Fruit fly (Drosophila melanogaster) whole organism, pupa: Measurements from ENCODE around the gene KLHL18.

ENCODE experiments used
- CG13204 ChIP-seq: fragments of 200-800 bp; sonication (Bioruptor generic); optimal IDR thresholded peaks from 2 replicates; lab custom pipeline; 2018; ENCODE audit warnings: missing biosample characterization, mild to moderate bottlenecking, missing genetic modification characterization, moderate library complexity
- CG32121 ChIP-seq: fragments of 200-800 bp; sonication (Bioruptor generic); IDR thresholded peaks from 2 replicates; pipeline ENCODE4 v1.3.6; 2022; ENCODE audit warnings: missing biosample characterization, missing genetic modification characterization
- CG8301 ChIP-seq: fragments of 200-800 bp; sonication (Bioruptor generic); optimal IDR thresholded peaks from 2 replicates; lab custom pipeline; 2018; ENCODE audit warnings: missing biosample characterization, mild to moderate bottlenecking, missing genetic modification characterization
- D1 ChIP-seq: fragments of 200-800 bp; sonication (Bioruptor generic); optimal IDR thresholded peaks from 2 replicates; lab custom pipeline; 2018; ENCODE audit warnings: missing biosample characterization, mild to moderate bottlenecking, missing genetic modification characterization, moderate library complexity
- Ets98B ChIP-seq: fragments of 200-800 bp; sonication (Bioruptor generic); IDR thresholded peaks from 2 replicates; pipeline ENCODE4 v1.3.6; 2022; ENCODE audit warnings: missing biosample characterization, missing genetic modification characterization
- Snoo ChIP-seq: fragments of 200-800 bp; sonication (Bioruptor generic); optimal IDR thresholded peaks from 3 replicates; lab custom pipeline; 2017; ENCODE audit warnings: missing biosample characterization, mild to moderate bottlenecking, missing genetic modification characterization, inconsistent platforms
- fd96Ca ChIP-seq: fragments of 200-800 bp; sonication (Bioruptor generic); IDR thresholded peaks from 3 replicates; pipeline ENCODE4 v1.3.6; 2022; ENCODE audit warnings: missing biosample characterization, missing genetic modification characterization
- gl ChIP-seq: fragments of 200-800 bp; sonication (Bioruptor generic); optimal IDR thresholded peaks from 2 replicates; lab custom pipeline; 2018; ENCODE audit warnings: missing biosample characterization, mild to moderate bottlenecking, missing genetic modification characterization

DNA sequence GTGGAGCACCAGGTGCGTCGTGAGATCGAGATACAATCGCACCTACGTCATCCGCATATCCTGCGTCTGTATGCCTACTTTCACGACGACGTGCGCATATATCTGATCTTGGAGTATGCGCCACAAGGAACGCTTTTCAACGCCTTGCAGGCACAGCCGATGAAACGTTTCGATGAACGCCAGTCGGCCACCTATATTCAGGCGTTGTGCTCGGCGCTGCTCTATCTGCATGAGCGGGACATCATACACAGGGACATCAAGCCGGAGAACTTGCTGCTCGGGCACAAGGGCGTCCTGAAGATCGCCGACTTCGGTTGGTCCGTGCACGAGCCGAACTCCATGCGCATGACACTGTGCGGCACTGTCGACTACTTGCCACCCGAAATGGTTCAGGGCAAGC is 46.2 kb downstream of the KLHL18 start:
- TF ChIP-seq CG8301 (tag; lab: Kevin White, UChicago) (no peak), CG32121 (no peak), fd96Ca (GFP tag; lab: Robert Waterston, UW) (no peak), Ets98B (GFP tag; lab: Robert Waterston, UW) (no peak), CG13204 (GFP tag; lab: Kevin White, UChicago) (no peak), D1 (tag; lab: Kevin White, UChicago) (no peak), Snoo (no peak), gl (tag; lab: Kevin White, UChicago) (no peak)
